Worm (Caenorhabditis elegans) whole organism, late embryonic: Measurements from ENCODE around the gene C18C4.7.

Experiments used
- K02D7.2 ChIP-seq: sonication (generic microtip); optimal IDR thresholded peaks from 2 replicates; lab custom pipeline; 2017; ENCODE audit warnings: mild to moderate bottlenecking, missing genetic modification characterization, missing compliant biosample characterization
- K09A11.1 ChIP-seq: sonication (generic microtip); optimal IDR thresholded peaks from 2 replicates; lab custom pipeline; 2017; ENCODE audit warnings: antibody characterized with exemption, mild to moderate bottlenecking, missing genetic modification characterization, missing compliant biosample characterization; ENCODE audit not compliant: insufficient read depth
- T23F11.4 ChIP-seq: fragments of 200-800 bp; sonication (Bioruptor generic); optimal IDR thresholded peaks from 2 replicates; lab custom pipeline; 2018; ENCODE audit warnings: mild to moderate bottlenecking, missing genetic modification characterization, missing compliant biosample characterization
- ahr-1 ChIP-seq: sonication (generic microtip); optimal IDR thresholded peaks from 2 replicates; lab custom pipeline; 2016; ENCODE audit warnings: missing genetic modification characterization, missing compliant biosample characterization
- ceh-19 ChIP-seq: fragments of 200-800 bp; sonication (Bioruptor generic); optimal IDR thresholded peaks from 2 replicates; lab custom pipeline; 2018; ENCODE audit warnings: mild to moderate bottlenecking, missing genetic modification characterization, missing compliant biosample characterization
- ceh-22 ChIP-seq: sonication (generic microtip); optimal IDR thresholded peaks from 2 replicates; lab custom pipeline; 2017; ENCODE audit warnings: missing biosample characterization, missing genetic modification characterization
- ceh-24 ChIP-seq: sonication (generic microtip); optimal IDR thresholded peaks from 2 replicates; lab custom pipeline; 2016; ENCODE audit warnings: mild to moderate bottlenecking, missing genetic modification characterization, missing compliant biosample characterization
- ceh-31 ChIP-seq: sonication (generic microtip); optimal IDR thresholded peaks from 2 replicates; lab custom pipeline; 2016; ENCODE audit warnings: missing genetic modification characterization, missing compliant biosample characterization
- ceh-34 ChIP-seq: sonication (generic microtip); optimal IDR thresholded peaks from 2 replicates; lab custom pipeline; 2016; ENCODE audit warnings: mild to moderate bottlenecking, missing genetic modification characterization, missing compliant biosample characterization
- ceh-48 ChIP-seq: sonication (generic microtip); optimal IDR thresholded peaks from 2 replicates; lab custom pipeline; 2016; ENCODE audit warnings: missing genetic modification characterization, inconsistent platforms, missing compliant biosample characterization
- ceh-6 ChIP-seq: fragments of 200-800 bp; sonication (Bioruptor generic); optimal IDR thresholded peaks from 2 replicates; lab custom pipeline; 2018; ENCODE audit warnings: mild to moderate bottlenecking, missing genetic modification characterization, missing compliant biosample characterization
- che-1 ChIP-seq: sonication (generic microtip); optimal IDR thresholded peaks from 2 replicates; lab custom pipeline; 2016; ENCODE audit warnings: mild to moderate bottlenecking, missing genetic modification characterization, missing compliant biosample characterization
- dmd-4 ChIP-seq: sonication (generic microtip); optimal IDR thresholded peaks from 2 replicates; lab custom pipeline; 2016; ENCODE audit warnings: borderline replicate concordance, missing genetic modification characterization, missing compliant biosample characterization
- dve-1 ChIP-seq: sonication (generic microtip); optimal IDR thresholded peaks from 2 replicates; lab custom pipeline; 2017; ENCODE audit warnings: antibody characterized with exemption, mild to moderate bottlenecking, missing genetic modification characterization, missing compliant biosample characterization
- elt-2 ChIP-seq: sonication (generic microtip); optimal IDR thresholded peaks from 2 replicates; lab custom pipeline; 2016; ENCODE audit warnings: missing genetic modification reagents, missing genetic modification characterization, missing compliant biosample characterization
- elt-4 ChIP-seq: sonication (generic microtip); optimal IDR thresholded peaks from 2 replicates; lab custom pipeline; 2016; ENCODE audit warnings: missing genetic modification characterization, missing compliant biosample characterization
- eyg-1 ChIP-seq: sonication (generic microtip); optimal IDR thresholded peaks from 2 replicates; lab custom pipeline; 2016; ENCODE audit warnings: missing genotype, missing genetic modification characterization, missing compliant biosample characterization
- fax-1 ChIP-seq: sonication (generic microtip); optimal IDR thresholded peaks from 2 replicates; lab custom pipeline; 2016; ENCODE audit warnings: missing genotype, missing genetic modification characterization, missing compliant biosample characterization
- fkh-6 ChIP-seq: sonication (generic microtip); optimal IDR thresholded peaks from 2 replicates; lab custom pipeline; 2016; ENCODE audit warnings: missing genetic modification characterization, missing compliant biosample characterization
- hlh-13 ChIP-seq: fragments of 200-800 bp; sonication (Bioruptor generic); optimal IDR thresholded peaks from 2 replicates; lab custom pipeline; 2018; ENCODE audit warnings: mild to moderate bottlenecking, missing genetic modification characterization, missing compliant biosample characterization
- hlh-30 ChIP-seq: sonication (generic microtip); optimal IDR thresholded peaks from 2 replicates; lab custom pipeline; 2017; ENCODE audit warnings: antibody characterized with exemption, missing genetic modification characterization, missing compliant biosample characterization; ENCODE audit not compliant: insufficient read depth
- lim-6 ChIP-seq: sonication (generic microtip); optimal IDR thresholded peaks from 2 replicates; lab custom pipeline; 2016; ENCODE audit warnings: missing genetic modification characterization, missing compliant biosample characterization
- mec-3 ChIP-seq: sonication (generic microtip); optimal IDR thresholded peaks from 2 replicates; lab custom pipeline; 2016; ENCODE audit warnings: borderline replicate concordance, missing genetic modification characterization, missing compliant biosample characterization
- npax-4 ChIP-seq: sonication (generic microtip); optimal IDR thresholded peaks from 2 replicates; lab custom pipeline; 2016; ENCODE audit warnings: missing genetic modification characterization, missing compliant biosample characterization
- pha-4 ChIP-seq: fragments of 150-350 bp; optimal IDR thresholded peaks from 2 replicates; lab custom pipeline; 2018; ENCODE audit warnings: missing biosample characterization, missing genetic modification reagents, missing genetic modification characterization
- pqm-1 ChIP-seq: sonication (generic microtip); optimal IDR thresholded peaks from 2 replicates; lab custom pipeline; 2016; ENCODE audit warnings: missing genetic modification characterization, missing compliant biosample characterization
- rnt-1 ChIP-seq: sonication (generic microtip); optimal IDR thresholded peaks from 2 replicates; lab custom pipeline; 2016; ENCODE audit warnings: missing genetic modification characterization, missing compliant biosample characterization
- sox-2 ChIP-seq: fragments of 200-800 bp; sonication (Bioruptor generic); IDR thresholded peaks from 2 replicates; pipeline ENCODE4 v1.3.6; 2022; ENCODE audit warnings: missing genetic modification reagents, missing genetic modification characterization, missing compliant biosample characterization
- sox-4 ChIP-seq: sonication (generic microtip); optimal IDR thresholded peaks from 2 replicates; lab custom pipeline; 2017; ENCODE audit warnings: mild to moderate bottlenecking, missing genetic modification characterization, inconsistent platforms, missing compliant biosample characterization
- tbx-2 ChIP-seq: sonication (generic microtip); optimal IDR thresholded peaks from 2 replicates; lab custom pipeline; 2016; ENCODE audit warnings: missing genetic modification characterization, missing compliant biosample characterization
- ttx-3 ChIP-seq: sonication (generic microtip); optimal IDR thresholded peaks from 2 replicates; lab custom pipeline; 2016; ENCODE audit warnings: missing genetic modification reagents, missing genetic modification characterization, missing compliant biosample characterization
- unc-42 ChIP-seq: sonication (generic microtip); optimal IDR thresholded peaks from 2 replicates; lab custom pipeline; 2016; ENCODE audit warnings: missing genotype, missing genetic modification characterization, missing compliant biosample characterization
- unc-86 ChIP-seq: sonication (generic microtip); optimal IDR thresholded peaks from 2 replicates; lab custom pipeline; 2016; ENCODE audit warnings: missing genetic modification characterization, missing compliant biosample characterization
- zip-5 ChIP-seq: sonication (generic microtip); optimal IDR thresholded peaks from 2 replicates; lab custom pipeline; 2016; ENCODE audit warnings: missing genetic modification characterization, missing compliant biosample characterization
- ztf-16 ChIP-seq: sonication (generic microtip); optimal IDR thresholded peaks from 2 replicates; lab custom pipeline; 2017; ENCODE audit warnings: missing genetic modification characterization, missing compliant biosample characterization

The C18C4.7 gene

ce11 chrV:5567119-5567518, at the start of gene C18C4.7:
Gene C18C4.7 (minus strand): TSS chrV:5567219.
- TF ChIP-seq ceh-34 (no peak), ceh-24 (tag; lab: Kevin White, UChicago) (no peak), unc-86 (no peak), elt-2 (tag; lab: Kevin White, UChicago) (no peak), hlh-13 (GFP tag; lab: Kevin White, UChicago) (no peak), elt-4 (tag; lab: Kevin White, UChicago) (no peak), rnt-1 (tag; lab: Kevin White, UChicago) (no peak), unc-42 (tag; lab: Kevin White, UChicago) (no peak), dmd-4 (tag; lab: Kevin White, UChicago) (no peak), lim-6 (tag; lab: Kevin White, UChicago) (no peak), ceh-19 (GFP tag; lab: Kevin White, UChicago) (no peak), ahr-1 (no peak), npax-4 (no peak)
- TF ChIP-seq, all 69 proteins: peak for 0

- TF ChIP-seq lim-6 (tag; lab: Kevin White, UChicago) (no peak), elt-2 (tag; lab: Kevin White, UChicago) (no peak), sox-2 (GFP tag; lab: Robert Waterston, UW) (no peak), hlh-30 (no peak), ztf-16 (tag; lab: Kevin White, UChicago) (no peak), unc-42 (tag; lab: Kevin White, UChicago) (no peak), T23F11.4 (no peak), ceh-48 (tag; lab: Kevin White, UChicago) (no peak), zip-5 (tag; lab: Kevin White, UChicago) (no peak)
Observed at ce11 chrV:5614724-5615123, 47.7 kb upstream of the C18C4.7 start, which contains the start of gene M03E7.3. Gene M03E7.3 (plus strand): TSS chrV:5615024.

ce11 chrV:5613109-5613508, 46.1 kb upstream of the C18C4.7 start, which contains the start of gene lrpc-1:
Gene lrpc-1 (minus strand): TSS chrV:5613209.
- no peak for TF ChIP-seq ztf-16 (tag; lab: Kevin White, UChicago)
- no peak for TF ChIP-seq fax-1 (tag; lab: Kevin White, UChicago)
- TF ChIP-seq ceh-22 (tag; lab: Kevin White, UChicago): no peak
- no peak for TF ChIP-seq ceh-31 (tag; lab: Kevin White, UChicago)
- no peak for TF ChIP-seq dve-1 (tag; lab: Kevin White, UChicago)
- no peak for TF ChIP-seq npax-4
- no peak for TF ChIP-seq mec-3 (tag; lab: Kevin White, UChicago)
- no peak for TF ChIP-seq pqm-1 (tag; lab: Kevin White, UChicago)
- TF ChIP-seq sox-4 (tag; lab: Kevin White, UChicago): no peak
- TF ChIP-seq tbx-2 (tag; lab: Kevin White, UChicago): no peak
- no peak for TF ChIP-seq fkh-6 (tag; lab: Kevin White, UChicago)
- TF ChIP-seq ttx-3 (tag; lab: Kevin White, UChicago): no peak
- TF ChIP-seq, all 69 proteins: peak for 0

DNA sequence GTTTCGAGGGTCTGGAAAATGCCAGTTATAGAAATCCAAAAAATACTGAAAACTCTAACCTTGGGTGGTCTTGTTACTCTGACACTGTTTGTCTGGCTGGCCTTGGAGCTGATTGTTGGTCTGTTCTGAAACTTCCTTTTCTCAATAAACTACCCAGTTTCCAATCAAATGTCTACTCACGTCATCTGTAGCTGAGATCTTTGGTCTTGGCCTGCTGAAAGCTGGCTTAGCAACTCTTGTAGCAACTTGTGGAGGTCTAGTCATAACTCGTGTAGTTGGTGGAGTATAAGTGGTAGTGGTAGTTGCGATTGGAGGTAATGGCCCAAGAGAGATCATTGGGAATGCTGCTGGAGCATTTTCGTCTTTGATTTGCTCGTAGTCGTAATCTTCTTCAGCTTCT, 43.2 kb upstream of the C18C4.7 start:
- TF ChIP-seq ceh-6 (GFP tag; lab: Kevin White, UChicago) (no peak), ahr-1 (no peak), rnt-1 (tag; lab: Kevin White, UChicago) (no peak), elt-4 (tag; lab: Kevin White, UChicago) (no peak), pha-4 (tag; lab: Kevin White, UChicago) (no peak), fax-1 (tag; lab: Kevin White, UChicago) (no peak), che-1 (tag; lab: Kevin White, UChicago) (no peak), eyg-1 (tag; lab: Kevin White, UChicago) (no peak), K02D7.2 (tag; lab: Kevin White, UChicago) (no peak), K09A11.1 (no peak)
